Worm (Caenorhabditis elegans) whole organism, mixed stage, embryonic: ENCODE results near the gene F32D1.8.

Source experiments
- elt-1 ChIP-seq: sonication (generic microtip); optimal IDR thresholded peaks from 2 replicates; lab custom pipeline; 2017; ENCODE audit warnings: missing genetic modification characterization, mild to moderate bottlenecking, missing compliant biosample characterization, antibody characterized with exemption, moderate library complexity, borderline replicate concordance; ENCODE audit not compliant: insufficient read depth
- elt-3 ChIP-seq: fragments of 150-350 bp; optimal IDR thresholded peaks from 2 replicates; lab custom pipeline; 2014; ENCODE audit warnings: missing biosample characterization, missing genetic modification characterization
- lin-13 ChIP-seq: fragments of 150-350 bp; optimal IDR thresholded peaks from 2 replicates; lab custom pipeline; 2014; ENCODE audit warnings: missing biosample characterization, missing genetic modification characterization
- lsy-2 ChIP-seq: fragments of 150-350 bp; optimal IDR thresholded peaks from 2 replicates; lab custom pipeline; 2014; ENCODE audit warnings: missing biosample characterization, missing genetic modification characterization
- mep-1 ChIP-seq: fragments of 150-350 bp; optimal IDR thresholded peaks from 2 replicates; lab custom pipeline; 2017; ENCODE audit warnings: missing biosample characterization, missing genetic modification reagents, missing genetic modification characterization, inconsistent platforms
- nhr-28 ChIP-seq: fragments of 150-350 bp; optimal IDR thresholded peaks from 2 replicates; lab custom pipeline; 2014; ENCODE audit warnings: missing biosample characterization, missing genetic modification characterization
- sem-2 ChIP-seq: fragments of 200-800 bp; sonication (Bioruptor generic); optimal IDR thresholded peaks from 2 replicates; lab custom pipeline; 2018; ENCODE audit warnings: mild to moderate bottlenecking, missing genetic modification characterization, missing compliant biosample characterization
- snpc-4 ChIP-seq: fragments of 150-350 bp; optimal IDR thresholded peaks from 2 replicates; lab custom pipeline; 2014; ENCODE audit warnings: missing biosample characterization, missing genetic modification characterization
- unc-39 ChIP-seq: fragments of 150-350 bp; optimal IDR thresholded peaks from 2 replicates; lab custom pipeline; 2014; ENCODE audit warnings: missing biosample characterization, missing genetic modification characterization
- unc-62 ChIP-seq: fragments of 150-350 bp; optimal IDR thresholded peaks from 2 replicates; lab custom pipeline; 2014; ENCODE audit warnings: missing biosample characterization, missing genetic modification reagents, missing genetic modification characterization
- ztf-11 ChIP-seq: fragments of 150-350 bp; optimal IDR thresholded peaks from 2 replicates; lab custom pipeline; 2014; ENCODE audit warnings: missing biosample characterization, missing genetic modification characterization

DNA sequence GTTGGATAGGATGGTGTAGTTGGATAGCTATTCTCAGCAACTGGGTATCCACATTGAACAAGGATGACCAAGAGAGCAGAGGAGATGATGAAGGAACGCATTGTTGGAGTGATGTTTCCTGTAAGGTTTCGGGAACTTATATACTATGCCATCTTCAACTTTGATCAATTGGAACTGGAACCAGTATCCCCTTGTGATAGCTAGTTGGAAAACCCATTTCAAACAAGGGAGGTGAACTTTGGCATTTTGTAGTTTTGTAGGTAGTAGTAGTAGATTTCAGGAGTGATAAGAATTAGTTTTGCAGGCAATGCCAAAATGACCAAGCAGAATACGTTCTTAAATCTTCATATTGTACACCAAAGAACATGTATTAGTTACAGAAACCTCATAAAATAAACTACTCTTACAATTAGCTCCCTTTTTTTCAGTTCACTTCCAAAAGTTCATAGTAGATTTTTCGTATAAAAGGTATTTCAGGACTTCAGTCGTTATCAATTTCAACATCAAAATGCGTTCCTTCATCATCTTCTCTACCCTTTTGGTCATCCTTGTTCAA lies 42.3 kb upstream of the F32D1.8 start, which contains the start of the genes Y47D7A.7 and Y47D7A.2:
- TF ChIP-seq sem-2 (no peak), nhr-28 (tag; lab: Kevin White, UChicago) (no peak), elt-1 (tag; lab: Kevin White, UChicago) (no peak), snpc-4 (tag; lab: Kevin White, UChicago) (no peak), unc-39 (tag; lab: Kevin White, UChicago) (no peak), mep-1 (no peak), lin-13 (tag; lab: Kevin White, UChicago) (no peak), ztf-11 (no peak), elt-3 (tag; lab: Kevin White, UChicago) (no peak), unc-62 (GFP tag; lab: Kevin White, UChicago) (no peak), lsy-2 (tag; lab: Kevin White, UChicago) (no peak)
